Fruit fly (Drosophila melanogaster): ENCODE data around the gene Cpr72Ec.

The Cpr72Ec gene

dm6 chr3L:16391257-16391656 is 24.1 kb upstream of the Cpr72Ec start:
- no peak for TF ChIP-seq CG17801 (GFP tag; optimal IDR thresholded peaks at IDR 0.05; ENCODE audit: partially characterized antibody)

dm6 chr3L:16390793-16391192 is 23.7 kb upstream of the Cpr72Ec start:
- no peak for TF ChIP-seq CG17801 (GFP tag; optimal IDR thresholded peaks at IDR 0.05; ENCODE audit: partially characterized antibody)

DNA sequence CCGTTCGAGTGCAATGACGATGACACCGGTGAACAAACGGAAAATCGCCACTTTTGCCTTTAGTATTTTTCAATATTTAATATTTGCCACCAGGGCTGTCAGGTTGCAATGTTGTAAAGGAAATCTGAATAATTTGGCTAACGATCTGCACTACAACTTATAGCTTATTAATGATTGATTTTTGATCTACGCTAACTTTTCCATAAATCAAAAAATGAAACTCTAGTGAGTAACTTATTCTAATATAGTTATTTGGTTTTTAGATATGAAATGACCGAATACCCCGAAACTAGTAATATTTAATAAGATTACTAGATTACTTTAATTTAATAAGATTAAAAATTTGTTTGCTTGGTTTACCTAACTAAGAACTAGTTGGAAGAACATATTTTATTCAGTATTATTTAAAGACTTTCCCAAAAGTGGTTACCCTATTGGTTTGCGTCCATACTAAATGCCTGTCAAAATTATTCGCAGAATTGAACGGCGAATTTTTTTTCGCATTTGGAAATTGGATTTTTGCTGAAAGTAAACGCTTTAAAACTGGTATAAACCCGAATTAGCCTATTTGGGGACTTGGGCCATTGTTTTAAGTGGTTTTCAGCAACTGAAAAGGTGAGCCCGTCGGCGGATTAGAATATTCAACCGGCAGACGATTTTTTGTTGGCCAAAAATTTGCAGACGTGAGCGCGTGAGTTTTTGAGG is 18.9 kb upstream of the Cpr72Ec start, which contains the start of the genes Agpat3 and RAF2:
Agpat3 (minus strand) TSS at position 78 of the 705 bp plus-strand sequence.
RAF2 (plus strand) TSS at position 448 of the 705 bp plus-strand sequence.
- no peak for TF ChIP-seq CG17801 (GFP tag; optimal IDR thresholded peaks at IDR 0.05; ENCODE audit: partially characterized antibody)

- peak; percentile 73 for TF ChIP-seq CG17801 (GFP tag; optimal IDR thresholded peaks at IDR 0.05; ENCODE audit: partially characterized antibody)
These were observed 18.2 kb upstream of the Cpr72Ec start for dm6 chr3L:16385252-16385879.

dm6 chr3L:16384145-16384705 is 17.1 kb upstream of the Cpr72Ec start:
- no peak for TF ChIP-seq CG17801 (GFP tag; optimal IDR thresholded peaks at IDR 0.05; ENCODE audit: partially characterized antibody)

dm6 chr3L:16383056-16383455 is 15.9 kb upstream of the Cpr72Ec start:
- TF ChIP-seq CG17801 (GFP tag; optimal IDR thresholded peaks at IDR 0.05; ENCODE audit: partially characterized antibody): no peak

- no peak for TF ChIP-seq CG17801 (GFP tag; optimal IDR thresholded peaks at IDR 0.05; ENCODE audit: partially characterized antibody)
These were observed 14.2 kb upstream of the Cpr72Ec start, which contains the start of gene Agpat4 for dm6 chr3L:16381184-16381797. TSS of gene Agpat4 (minus strand) at chr3L:16381570.

DNA sequence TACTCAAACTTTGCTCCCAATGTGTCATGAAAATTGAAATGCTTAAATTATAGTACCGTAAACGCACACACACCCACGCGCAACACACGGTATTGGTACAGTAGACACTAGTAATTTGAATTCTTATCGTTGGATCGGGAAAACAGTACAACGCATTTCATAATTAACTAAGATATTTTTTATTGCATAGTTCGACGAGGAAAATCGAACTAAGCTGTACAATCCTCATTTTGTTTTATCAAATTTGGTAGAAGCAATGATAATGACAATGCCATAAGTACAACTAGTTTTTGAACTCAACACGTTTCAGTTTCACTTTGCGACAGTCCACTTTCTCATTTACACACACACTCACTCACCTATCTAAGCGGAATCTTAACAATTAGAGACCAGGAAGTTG is 13.6 kb upstream of the Cpr72Ec start:
- peak; percentile 74 for TF ChIP-seq CG17801 (GFP tag; optimal IDR thresholded peaks at IDR 0.05; ENCODE audit: partially characterized antibody)

DNA sequence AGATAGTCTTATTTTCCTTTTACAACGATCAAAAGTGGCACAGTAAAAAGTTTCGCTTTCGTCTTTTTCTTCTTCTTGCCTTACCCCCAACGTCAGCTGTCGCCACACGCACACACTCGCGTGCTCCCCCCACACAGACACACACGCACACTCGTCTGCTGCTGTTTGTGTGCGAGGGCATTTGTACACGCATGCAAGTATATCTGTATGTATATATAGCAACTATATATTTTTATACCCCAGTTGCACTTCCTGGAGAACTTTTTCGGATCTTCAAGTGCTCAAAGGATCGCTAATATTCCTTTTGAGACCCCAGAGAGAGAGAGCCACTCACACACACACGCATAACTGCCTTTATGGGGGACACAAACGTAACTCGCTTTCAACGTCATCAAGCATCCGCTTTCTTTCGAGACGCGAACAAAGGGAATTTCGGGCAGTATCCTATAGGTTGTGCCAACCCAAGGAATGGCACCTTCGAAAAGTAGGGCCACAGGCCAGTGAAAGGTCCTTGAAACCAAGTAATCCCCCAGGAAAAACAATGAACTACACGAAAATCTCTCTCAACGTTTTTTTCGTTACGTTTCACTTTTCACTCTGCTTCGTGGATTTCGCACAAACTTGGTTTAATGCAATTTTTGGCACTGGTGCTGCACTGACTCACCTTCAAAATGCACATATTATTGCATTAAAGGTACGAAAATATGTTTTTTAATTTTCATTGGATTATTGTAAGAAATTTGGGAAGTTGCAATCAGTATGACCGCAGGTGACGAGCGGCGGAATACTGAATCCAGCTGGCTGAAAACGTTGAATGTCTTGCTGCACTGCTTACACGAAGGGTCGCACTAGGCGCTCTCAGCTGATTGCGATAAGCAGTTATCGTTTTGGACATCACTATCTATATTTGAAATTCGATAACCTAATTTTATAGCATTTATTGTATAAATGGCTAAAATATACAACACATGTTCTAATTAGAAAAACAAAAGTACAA is 10.9 kb upstream of the Cpr72Ec start, which contains the start of gene roq:
roq (minus strand) TSS at position 799 of the 997 bp plus-strand sequence.
- TF ChIP-seq CG17801 (GFP tag; optimal IDR thresholded peaks at IDR 0.05; ENCODE audit: partially characterized antibody): peak; percentile 21

DNA sequence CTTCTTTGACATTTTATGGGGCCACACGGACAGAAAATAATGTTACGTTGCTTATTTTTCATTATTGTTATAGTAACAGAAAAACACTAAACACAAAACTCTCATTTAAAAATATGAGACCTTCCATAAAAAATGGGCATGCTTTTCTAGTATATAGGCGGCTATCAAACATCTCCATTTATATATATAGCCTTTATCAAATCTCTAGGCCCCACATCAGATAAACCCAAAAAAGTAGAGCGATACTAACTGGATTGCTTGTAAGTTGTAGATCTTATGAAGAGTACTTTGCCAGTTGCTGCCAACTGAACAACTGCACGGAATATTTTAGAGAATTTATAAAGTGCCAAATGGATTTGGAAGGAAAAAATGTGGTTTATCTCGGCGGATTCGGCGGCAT is 2.4 kb upstream of the Cpr72Ec start, which contains the start of gene CG18814:
CG18814 (plus strand) TSS at position 301 of the 400 bp plus-strand sequence.
- TF ChIP-seq CG17801 (GFP tag; optimal IDR thresholded peaks at IDR 0.05; ENCODE audit: partially characterized antibody): no peak

- TF ChIP-seq CG17801 (GFP tag; optimal IDR thresholded peaks at IDR 0.05; ENCODE audit: partially characterized antibody): no peak
These were observed 1.1 kb upstream of the Cpr72Ec start, which contains the start of gene CG4842 for dm6 chr3L:16368199-16368598. TSS of gene CG4842 (plus strand) at chr3L:16368389.

DNA sequence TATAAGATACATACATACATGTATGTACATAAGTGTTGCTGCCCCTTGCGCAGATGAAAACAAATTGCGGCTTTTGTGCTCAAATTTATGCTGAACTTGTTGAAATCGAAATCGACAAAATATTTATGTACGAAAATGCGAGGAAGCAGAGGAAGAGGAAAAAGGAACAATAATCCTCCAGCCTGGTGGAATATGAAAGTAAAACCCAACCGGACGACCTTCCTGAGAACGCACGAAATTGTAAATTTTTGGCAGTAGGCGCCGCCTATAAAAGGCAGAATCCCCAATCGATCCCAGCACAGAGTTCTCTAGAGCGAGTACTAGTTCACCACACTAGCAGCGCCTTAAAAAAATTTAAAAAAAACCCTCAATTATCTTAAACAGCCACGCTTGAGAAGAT is 2.5 kb downstream of the Cpr72Ec start, which contains the start of gene Cpr72Eb:
Cpr72Eb (plus strand) TSS at position 301 of the 400 bp plus-strand sequence.
- no peak for TF ChIP-seq CG17801 (GFP tag; optimal IDR thresholded peaks at IDR 0.05; ENCODE audit: partially characterized antibody)

DNA sequence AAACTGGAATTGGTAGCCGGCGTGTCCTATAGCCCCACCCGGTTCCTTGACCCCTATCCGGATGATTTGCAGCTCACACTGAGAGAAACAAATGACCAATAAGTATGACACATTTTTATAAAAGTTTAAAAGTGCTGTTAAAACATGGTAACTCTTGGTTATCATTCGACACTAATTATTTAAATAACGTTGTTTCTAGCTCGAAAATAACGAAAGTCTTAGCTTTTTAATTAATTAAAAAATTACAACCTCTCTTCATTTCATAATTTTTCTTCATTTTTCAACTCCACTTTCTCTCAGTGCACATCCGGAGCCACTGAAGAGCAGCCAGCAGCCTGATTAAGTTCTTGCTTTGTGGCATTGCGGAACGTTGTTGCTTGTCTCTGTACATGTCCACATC is 3.0 kb downstream of the Cpr72Ec start:
- TF ChIP-seq CG17801 (GFP tag; optimal IDR thresholded peaks at IDR 0.05; ENCODE audit: partially characterized antibody): no peak

DNA sequence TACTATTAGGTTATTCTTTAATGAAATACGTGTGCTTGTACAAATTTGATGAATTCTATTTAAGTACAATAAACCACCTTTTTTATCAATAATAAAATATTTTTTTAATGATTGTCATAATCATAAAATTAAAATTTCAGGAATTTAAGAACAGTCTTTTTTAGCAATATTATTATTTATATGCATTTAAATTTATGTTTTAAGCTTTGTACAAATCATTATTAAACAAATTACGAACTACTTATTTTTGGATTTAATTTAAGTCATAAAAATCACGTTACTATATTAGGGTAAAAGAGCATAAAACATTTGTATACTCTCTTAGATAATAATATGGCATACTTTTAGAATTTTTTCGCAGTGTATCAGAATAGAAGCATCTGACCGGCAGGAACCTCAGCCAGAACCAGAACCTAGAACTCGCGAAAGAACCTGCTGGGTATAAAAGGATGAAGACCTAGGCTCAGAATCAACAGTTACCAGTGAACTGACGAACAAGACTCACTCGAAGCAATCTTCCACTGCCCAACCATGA is 5.0 kb downstream of the Cpr72Ec start, which contains the start of gene Cpr72Ea:
Cpr72Ea (plus strand) TSS at position 485 of the 535 bp plus-strand sequence.
- no peak for TF ChIP-seq CG17801 (GFP tag; optimal IDR thresholded peaks at IDR 0.05; ENCODE audit: partially characterized antibody)
